Worm (Caenorhabditis elegans) whole organism, L1 larva: ENCODE results near the gene nhr-251.

Experiments
- C04F5.9 ChIP-seq: sonication (generic microtip); optimal IDR thresholded peaks from 2 replicates; lab custom pipeline; 2016; ENCODE audit warnings: missing genetic modification characterization, missing compliant biosample characterization
- Y116A8C.19 ChIP-seq: sonication (generic microtip); optimal IDR thresholded peaks from 2 replicates; lab custom pipeline; 2016; ENCODE audit warnings: missing compliant biosample characterization, missing genetic modification characterization, borderline replicate concordance
- aha-1 ChIP-seq: fragments of 150-350 bp; optimal IDR thresholded peaks from 2 replicates; lab custom pipeline; 2014; ENCODE audit warnings: missing biosample characterization, missing genetic modification characterization
- alr-1 ChIP-seq: fragments of 200-800 bp; sonication (Bioruptor generic); optimal IDR thresholded peaks from 2 replicates; lab custom pipeline; 2018; ENCODE audit warnings: borderline replicate concordance, mild to moderate bottlenecking, missing genetic modification characterization, missing compliant biosample characterization
- aly-2 ChIP-seq: fragments of 150-350 bp; optimal IDR thresholded peaks from 2 replicates; lab custom pipeline; 2014; ENCODE audit warnings: missing biosample characterization, missing genetic modification characterization
- ceh-8 ChIP-seq: fragments of 200-800 bp; sonication (Bioruptor generic); optimal IDR thresholded peaks from 2 replicates; lab custom pipeline; 2018; ENCODE audit warnings: mild to moderate bottlenecking, missing genetic modification characterization, moderate library complexity, missing compliant biosample characterization
- ceh-82 ChIP-seq, 3 experiments: fragments of 150-350 bp in 1 of 3; sonication (generic microtip) in 2 of 3; optimal IDR thresholded peaks; 2 replicates each; lab custom pipeline; 2014 to 2017; ENCODE audit warnings: missing biosample characterization in 3 of 3, missing genetic modification characterization in 3 of 3
- dsc-1 ChIP-seq: sonication (generic microtip); optimal IDR thresholded peaks from 2 replicates; lab custom pipeline; 2016; ENCODE audit warnings: mild to moderate bottlenecking, missing genetic modification characterization, missing compliant biosample characterization
- efl-1 ChIP-seq, 4 experiments: fragments of 150-350 bp; optimal IDR thresholded peaks in 3 of 4; peaks in 1 of 4; 1 replicate in 1 of 4; 2 replicates in 3 of 4; lab custom pipeline; 2014; ENCODE audit warnings: missing biosample characterization in 2 of 4, missing genetic modification characterization in 2 of 4, missing genetic modification reagents in 2 of 4
- efl-3 ChIP-seq: fragments of 200-800 bp; sonication (Bioruptor generic); optimal IDR thresholded peaks from 2 replicates; lab custom pipeline; 2018; ENCODE audit warnings: mild to moderate bottlenecking, missing genetic modification characterization, missing compliant biosample characterization
- egl-27 ChIP-seq, 2 experiments: fragments of 150-350 bp in 1 of 2; sonication (generic microtip); optimal IDR thresholded peaks; 3 replicates each; lab custom pipeline; 2017 to 2018; ENCODE audit warnings: missing biosample characterization in 2 of 2, missing genetic modification characterization in 2 of 2, missing genetic modification reagents in 2 of 2
- elt-2 ChIP-seq: sonication (generic microtip); optimal IDR thresholded peaks from 2 replicates; lab custom pipeline; 2016; ENCODE audit warnings: missing genetic modification characterization, mild to moderate bottlenecking, inconsistent platforms, missing compliant biosample characterization, missing genetic modification reagents
- fkh-10 ChIP-seq: sonication (generic microtip); optimal IDR thresholded peaks from 2 replicates; lab custom pipeline; 2017; ENCODE audit warnings: missing biosample characterization, missing genetic modification reagents, missing genetic modification characterization
- fkh-8 ChIP-seq: sonication (generic microtip); optimal IDR thresholded peaks from 2 replicates; lab custom pipeline; 2016; ENCODE audit warnings: mild to moderate bottlenecking, missing genetic modification characterization, missing compliant biosample characterization
- grh-1 ChIP-seq: fragments of 200-800 bp; sonication (Bioruptor generic); IDR thresholded peaks from 2 replicates; pipeline ENCODE4 v1.3.6; 2022; ENCODE audit warnings: missing genetic modification reagents, missing genetic modification characterization, missing compliant biosample characterization
- hlh-4 ChIP-seq: sonication (generic microtip); optimal IDR thresholded peaks from 2 replicates; lab custom pipeline; 2016; ENCODE audit warnings: mild to moderate bottlenecking, missing genetic modification characterization, missing compliant biosample characterization
- irx-1 ChIP-seq: sonication (generic microtip); optimal IDR thresholded peaks from 2 replicates; lab custom pipeline; 2016; ENCODE audit warnings: missing genetic modification characterization, missing compliant biosample characterization
- lin-13 ChIP-seq: fragments of 150-350 bp; optimal IDR thresholded peaks from 2 replicates; lab custom pipeline; 2014; ENCODE audit warnings: missing biosample characterization, missing genetic modification reagents, missing genetic modification characterization
- lin-14 ChIP-seq: fragments of 200-800 bp; sonication (Bioruptor generic); optimal IDR thresholded peaks from 2 replicates; lab custom pipeline; 2018; ENCODE audit warnings: mild to moderate bottlenecking, missing genetic modification characterization, moderate library complexity, missing compliant biosample characterization
- lin-15B ChIP-seq: fragments of 150-350 bp; sonication (generic microtip); optimal IDR thresholded peaks from 3 replicates; lab custom pipeline; 2014; ENCODE audit warnings: missing biosample characterization, missing genetic modification characterization
- lir-3 ChIP-seq: sonication (generic microtip); optimal IDR thresholded peaks from 2 replicates; lab custom pipeline; 2016; ENCODE audit warnings: mild to moderate bottlenecking, missing genetic modification characterization, moderate library complexity, missing compliant biosample characterization; ENCODE audit not compliant: poor library complexity
- lsy-2 ChIP-seq, 2 experiments: fragments of 150-350 bp; optimal IDR thresholded peaks; 2 replicates each; lab custom pipeline; 2014; ENCODE audit warnings: missing biosample characterization in 2 of 2, missing genetic modification characterization in 2 of 2
- mdl-1 ChIP-seq, 2 experiments: fragments of 150-350 bp; optimal IDR thresholded peaks; 2 replicates each; lab custom pipeline; 2014 to 2017; ENCODE audit warnings: missing biosample characterization in 2 of 2, missing genetic modification characterization in 2 of 2, inconsistent platforms in 1 of 2
- nhr-11 ChIP-seq: fragments of 150-350 bp; optimal IDR thresholded peaks from 2 replicates; lab custom pipeline; 2014; ENCODE audit warnings: missing biosample characterization, missing genetic modification characterization
- nhr-19 ChIP-seq: fragments of 200-800 bp; sonication (Bioruptor generic); conservative IDR thresholded peaks from 2 replicates; pipeline ENCODE4 v1.3.6; 2022; ENCODE audit warnings: missing genetic modification characterization, missing compliant biosample characterization
- nhr-47 ChIP-seq: sonication (generic microtip); optimal IDR thresholded peaks from 2 replicates; lab custom pipeline; 2016; ENCODE audit warnings: mild to moderate bottlenecking, missing genetic modification characterization, moderate library complexity, missing compliant biosample characterization
- nhr-77 ChIP-seq: fragments of 150-350 bp; optimal IDR thresholded peaks from 2 replicates; lab custom pipeline; 2014; ENCODE audit warnings: missing biosample characterization, missing genetic modification characterization
- nhr-84 ChIP-seq: sonication (generic microtip); optimal IDR thresholded peaks from 2 replicates; lab custom pipeline; 2017; ENCODE audit warnings: missing biosample characterization, missing genetic modification characterization
- pax-3 ChIP-seq: fragments of 200-800 bp; sonication (Bioruptor generic); optimal IDR thresholded peaks from 2 replicates; lab custom pipeline; 2018; ENCODE audit warnings: mild to moderate bottlenecking, missing genetic modification characterization, moderate library complexity, missing compliant biosample characterization
- pqm-1 ChIP-seq: sonication (generic microtip); optimal IDR thresholded peaks from 3 replicates; lab custom pipeline; 2017; ENCODE audit warnings: missing biosample characterization, missing genetic modification characterization
- snpc-4 ChIP-seq: fragments of 150-350 bp; optimal IDR thresholded peaks from 2 replicates; lab custom pipeline; 2014; ENCODE audit warnings: missing biosample characterization, missing genetic modification characterization
- sptf-1 ChIP-seq: fragments of 150-350 bp; optimal IDR thresholded peaks from 2 replicates; lab custom pipeline; 2014; ENCODE audit warnings: missing biosample characterization, missing genetic modification characterization
- tbx-2 ChIP-seq: sonication (generic microtip); optimal IDR thresholded peaks from 2 replicates; lab custom pipeline; 2016; ENCODE audit warnings: missing genetic modification characterization, missing compliant biosample characterization
- unc-62 ChIP-seq: fragments of 150-350 bp; optimal IDR thresholded peaks from 2 replicates; lab custom pipeline; 2014; ENCODE audit warnings: missing biosample characterization, missing genetic modification reagents, missing genetic modification characterization
- vab-15 ChIP-seq: sonication (generic microtip); optimal IDR thresholded peaks from 2 replicates; lab custom pipeline; 2017; ENCODE audit warnings: missing genotype, mild to moderate bottlenecking, missing genetic modification characterization, missing compliant biosample characterization
- ztf-11 ChIP-seq, 2 experiments: sonication (generic microtip); optimal IDR thresholded peaks; 2 replicates each; lab custom pipeline; 2016 to 2017; ENCODE audit warnings: missing genetic modification characterization in 2 of 2, missing biosample characterization in 1 of 2, missing compliant biosample characterization in 1 of 2
- ztf-4 ChIP-seq: fragments of 150-350 bp; optimal IDR thresholded peaks from 2 replicates; lab custom pipeline; 2014; ENCODE audit warnings: missing biosample characterization, missing genetic modification characterization

nhr-251 gene

DNA sequence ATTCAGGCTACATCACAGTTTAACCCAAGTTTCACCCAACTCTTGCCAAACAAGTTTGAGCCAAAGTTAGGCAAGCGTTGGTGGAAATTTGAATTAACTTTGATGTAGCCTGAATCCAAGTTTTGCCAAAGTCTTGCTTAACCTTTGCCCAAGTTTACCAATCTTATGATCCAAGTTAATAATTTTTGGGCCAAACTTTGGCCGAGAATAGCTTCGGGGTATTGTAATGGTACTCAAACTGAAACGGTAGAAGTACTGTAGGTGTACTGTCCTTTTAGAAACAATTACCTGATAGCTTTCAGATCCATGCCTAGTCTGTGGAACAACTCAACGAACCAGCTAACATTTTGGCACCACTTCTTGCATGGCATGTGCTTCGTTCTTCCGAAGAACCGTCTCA, at the start of gene nhr-251:
nhr-251 (plus strand) TSS at position 301 of the 400 bp plus-strand sequence.
- TF ChIP-seq elt-2 (tag; lab: Kevin White, UChicago) (no peak), efl-1 (optimal IDR thresholded peaks at IDR 0.05; lab: Kevin White, UChicago) (no peak), efl-1 (GFP tag; optimal IDR thresholded peaks at IDR 0.05 in 1 of 2; lab: Kevin White, UChicago) (no peak), irx-1 (tag; lab: Kevin White, UChicago) (no peak), nhr-47 (tag; lab: Kevin White, UChicago) (no peak), tbx-2 (tag; lab: Kevin White, UChicago) (no peak), C04F5.9 (tag; lab: Kevin White, UChicago) (no peak), nhr-19 (no peak), alr-1 (tag; lab: Kevin White, UChicago) (no peak), fkh-8 (tag; lab: Kevin White, UChicago) (no peak), egl-27 (tag; optimal IDR thresholded peaks at IDR 0.05; lab: Kevin White, UChicago) (no peak), ztf-11 (tag; optimal IDR thresholded peaks at IDR 0.05; lab: Kevin White, UChicago) (no peak), nhr-77 (tag; lab: Kevin White, UChicago) (no peak), nhr-11 (no peak), lir-3 (no peak), pax-3 (tag; lab: Kevin White, UChicago) (no peak), ceh-82 (tag; optimal IDR thresholded peaks at IDR 0.05; lab: Kevin White, UChicago) (no peak), aly-2 (tag; lab: Kevin White, UChicago) (no peak)

DNA sequence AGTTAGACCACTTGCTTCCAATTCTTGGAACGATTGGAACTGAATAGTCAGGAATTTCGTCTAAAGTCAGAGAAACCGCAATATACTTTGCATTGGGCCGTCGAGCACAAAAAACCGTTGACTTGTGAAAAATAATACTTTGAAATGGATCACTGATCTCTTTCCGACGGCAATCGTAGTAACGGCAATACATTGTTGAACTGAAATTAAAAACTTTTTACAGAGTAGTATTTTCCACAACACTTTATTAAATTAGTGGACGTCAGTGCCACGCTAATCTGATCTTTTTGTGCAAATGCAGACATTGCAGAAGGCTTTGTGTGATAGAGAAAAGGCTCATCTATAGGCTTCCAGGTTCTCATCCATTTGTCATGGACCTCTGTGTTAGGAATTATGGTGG, 47.9 kb upstream of the nhr-251 start:
- TF ChIP-seq ztf-4 (tag; lab: Kevin White, UChicago): no peak
- no peak for TF ChIP-seq mdl-1 (tag; optimal IDR thresholded peaks at IDR 0.05; lab: Kevin White, UChicago)
- no peak for TF ChIP-seq snpc-4 (tag; lab: Kevin White, UChicago)
- no peak for TF ChIP-seq nhr-47 (tag; lab: Kevin White, UChicago)
- no peak for TF ChIP-seq fkh-10 (GFP tag; lab: Kevin White, UChicago)
- TF ChIP-seq lin-15B (tag; lab: Kevin White, UChicago): no peak
- TF ChIP-seq pqm-1 (tag; lab: Kevin White, UChicago): no peak
- no peak for TF ChIP-seq efl-3 (GFP tag; lab: Kevin White, UChicago)
- no peak for TF ChIP-seq alr-1 (tag; lab: Kevin White, UChicago)

ce11 chrV:553067-553466, 47.3 kb upstream of the nhr-251 start, which contains the start of gene C14C6.8:
Gene C14C6.8, minus strand, starts transcription at chrV:553167.
- TF ChIP-seq lsy-2 (tag; optimal IDR thresholded peaks at IDR 0.05; lab: Kevin White, UChicago): no peak
- TF ChIP-seq ceh-8 (GFP tag; lab: Kevin White, UChicago): no peak
- TF ChIP-seq ceh-82 (tag; optimal IDR thresholded peaks at IDR 0.05; lab: Kevin White, UChicago): no peak

ce11 chrV:556055-556454, 44.3 kb upstream of the nhr-251 start, which contains the start of gene srx-8:
Gene srx-8, minus strand, starts transcription at chrV:556155.
- TF ChIP-seq efl-3 (GFP tag; lab: Kevin White, UChicago) (no peak), efl-1 (optimal IDR thresholded peaks at IDR 0.05; lab: Kevin White, UChicago) (no peak), efl-1 (GFP tag; optimal IDR thresholded peaks at IDR 0.05 in 1 of 2; lab: Kevin White, UChicago) (peak in 1 of 2 experiments; percentile 56)

DNA sequence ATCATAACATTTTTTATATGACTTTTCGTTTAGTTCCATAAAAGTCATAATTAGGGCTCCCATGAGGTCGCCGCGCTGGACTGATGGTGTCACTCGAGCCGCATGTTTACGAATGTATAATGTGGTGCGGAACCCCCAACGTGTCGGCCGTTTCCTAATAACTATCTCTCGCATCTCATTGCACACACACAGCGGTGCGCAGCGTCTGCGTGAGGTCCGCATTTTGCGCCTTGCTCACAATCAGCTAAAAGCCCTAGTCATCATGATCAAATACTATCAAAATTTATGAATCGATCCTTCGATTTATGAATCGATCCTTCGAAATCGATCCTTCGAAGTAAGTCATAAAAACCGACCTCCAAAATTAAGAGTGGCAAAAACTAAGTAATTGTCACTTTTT, 40.4 kb upstream of the nhr-251 start, which contains the start of gene srx-7:
srx-7 (plus strand) TSS at position 256 of the 400 bp plus-strand sequence.
- TF ChIP-seq tbx-2 (tag; lab: Kevin White, UChicago): no peak
- TF ChIP-seq Y116A8C.19 (tag; lab: Kevin White, UChicago): no peak
- no peak for TF ChIP-seq hlh-4 (tag; lab: Kevin White, UChicago)
- TF ChIP-seq sptf-1 (tag; lab: Kevin White, UChicago): no peak
- TF ChIP-seq vab-15 (tag; lab: Kevin White, UChicago): no peak
- no peak for TF ChIP-seq nhr-84 (tag; lab: Kevin White, UChicago)
- TF ChIP-seq grh-1 (GFP tag; lab: Robert Waterston, UW): no peak
- no peak for TF ChIP-seq lin-13 (GFP tag; lab: Kevin White, UChicago)
- TF ChIP-seq dsc-1 (tag; lab: Kevin White, UChicago): no peak
- TF ChIP-seq unc-62 (GFP tag; lab: Kevin White, UChicago): no peak
- TF ChIP-seq aha-1: no peak
- TF ChIP-seq nhr-11: no peak
- no peak for TF ChIP-seq lin-14 (GFP tag; lab: Kevin White, UChicago)
- TF ChIP-seq egl-27 (tag; optimal IDR thresholded peaks at IDR 0.05; lab: Kevin White, UChicago): no peak
- TF ChIP-seq C04F5.9 (tag; lab: Kevin White, UChicago): no peak
- TF ChIP-seq lin-15B (tag; lab: Kevin White, UChicago): no peak
